Fruit fly (Drosophila melanogaster) ovary, adult (tissue): Measurements from ENCODE around the gene CG42587.
A peak's percentile ranks its signal among the peaks of the same experiment; 100 is the strongest.

Source experiments
- CG17801 ChIP-seq: fragments of 200-800 bp; optimal IDR thresholded peaks from 2 replicates; lab custom pipeline; 2019; ENCODE audit warnings: missing biosample characterization, mild to moderate bottlenecking, missing genetic modification characterization, moderate library complexity; ENCODE audit not compliant: partially characterized antibody

Gene CG42587

dm6 chr2L:14712245-14712644 is 32.8 kb downstream of the CG42587 start, which contains the start of gene CG15282:
TSS of gene CG15282 (plus strand) at chr2L:14712471.
- TF ChIP-seq CG17801 (GFP tag; lab: Kevin White, UChicago): no peak

dm6 chr2L:14706194-14706593 is 38.8 kb downstream of the CG42587 start:
- peak; percentile 20 for TF ChIP-seq CG17801 (GFP tag; lab: Kevin White, UChicago)

dm6 chr2L:14701495-14701894 is 43.5 kb downstream of the CG42587 start:
- no peak for TF ChIP-seq CG17801 (GFP tag; lab: Kevin White, UChicago)

dm6 chr2L:14699501-14700077 is 45.4 kb downstream of the CG42587 start:
- no peak for TF ChIP-seq CG17801 (GFP tag; lab: Kevin White, UChicago)

dm6 chr2L:14698980-14699379 is 46.0 kb downstream of the CG42587 start:
- no peak for TF ChIP-seq CG17801 (GFP tag; lab: Kevin White, UChicago)

dm6 chr2L:14697938-14698337 is 47.1 kb downstream of the CG42587 start:
- TF ChIP-seq CG17801 (GFP tag; lab: Kevin White, UChicago): no peak
